ENCODE assay signal across 1 worm cellular context in the genomic region with DNA sequence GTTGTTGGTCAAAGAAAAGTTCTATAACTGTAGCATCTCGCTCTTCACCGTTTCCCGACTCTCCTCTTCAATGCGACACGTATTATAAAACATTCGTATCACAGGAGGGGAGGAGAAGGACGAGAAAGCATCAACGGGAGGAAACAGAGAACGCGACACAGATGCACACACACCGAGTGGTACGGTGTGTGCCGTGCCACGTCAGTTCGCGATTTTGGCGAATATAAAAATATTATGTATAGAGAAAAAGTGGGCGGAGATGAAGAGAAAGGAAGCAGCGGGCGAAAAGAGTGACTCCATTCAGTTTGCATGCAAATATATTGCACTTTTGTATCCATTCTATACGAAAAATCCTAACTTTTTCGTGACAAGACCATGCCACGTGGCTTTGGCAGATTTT.
TF ChIP-seq lines count a peak whose summit lies in the region.

No protein-coding gene starts in this region.

TF ChIP-seq in whole organism, L4 larva, 104 proteins besides CTCF, POLR2A, EP300 and RAD21 (continued from another document):
- no peak for TF ChIP-seq nhr-25 (tag; optimal IDR thresholded peaks at IDR 0.05; lab: Kevin White, UChicago; ENCODE audit: borderline replicate concordance, insufficient read depth)
- TF ChIP-seq daf-16 (GFP tag; optimal IDR thresholded peaks at IDR 0.05; lab: Kevin White, UChicago) = no peak
- TF ChIP-seq daf-16 (tag; optimal IDR thresholded peaks at IDR 0.05; lab: Kevin White, UChicago) = peak; percentile 62
- peak; percentile 31 for TF ChIP-seq mep-1 (tag; optimal IDR thresholded peaks at IDR 0.05; lab: Kevin White, UChicago)
- peak; percentile 38 for TF ChIP-seq ama-1 (optimal IDR thresholded peaks at IDR 0.05; lab: Kevin White, UChicago)
- peak; percentile 79 for TF ChIP-seq hlh-11 (tag; optimal IDR thresholded peaks at IDR 0.05; lab: Kevin White, UChicago)
- TF ChIP-seq daf-19 (GFP tag; conservative IDR thresholded peaks at IDR 0.05; lab: Robert Waterston, UW) = no peak
- TF ChIP-seq mdt-29 (GFP tag; IDR thresholded peaks at IDR 0.05; lab: Robert Waterston, UW) = no peak
- TF ChIP-seq duxl-1 (tag; optimal IDR thresholded peaks at IDR 0.05; lab: Kevin White, UChicago; ENCODE audit: poor library complexity) = peak; percentile 39
- TF ChIP-seq aha-1 (tag; lab: Kevin White, UChicago) = no peak
- TF ChIP-seq set-16 (GFP tag; IDR thresholded peaks at IDR 0.05; lab: Robert Waterston, UW) = no peak
- 0 out of 2 replicates have a peak, but pooled peaks have one; percentile 20 for TF ChIP-seq php-3 (GFP tag; IDR thresholded peaks at IDR 0.05; lab: Robert Waterston, UW)
- peak; percentile 29 for TF ChIP-seq hlh-30 (tag; optimal IDR thresholded peaks at IDR 0.05; lab: Kevin White, UChicago; ENCODE audit: insufficient read depth)
- peak; percentile 18; the same call in 1 of the 2 replicates for TF ChIP-seq lin-38 (GFP tag; IDR thresholded peaks at IDR 0.05; lab: Robert Waterston, UW)
- peak; percentile 79 for TF ChIP-seq dve-1 (tag; optimal IDR thresholded peaks at IDR 0.05; lab: Kevin White, UChicago; ENCODE audit: insufficient read depth)
- TF ChIP-seq aly-2 (tag; optimal IDR thresholded peaks at IDR 0.05; lab: Kevin White, UChicago) = no peak
- peak; percentile 13 for TF ChIP-seq mxl-3 (GFP tag; optimal IDR thresholded peaks at IDR 0.05; lab: Kevin White, UChicago)
- peak; percentile 47 for TF ChIP-seq mes-2 (tag; optimal IDR thresholded peaks at IDR 0.05; lab: Kevin White, UChicago; ENCODE audit: poor library complexity, severe bottlenecking)
